Worm (Caenorhabditis elegans) whole organism, mixed stage, embryonic: ENCODE data around the gene K10D2.5.

Experiments
- M03D4.4 ChIP-seq: sonication (generic microtip); optimal IDR thresholded peaks from 2 replicates; lab custom pipeline; 2017; ENCODE audit warnings: mild to moderate bottlenecking, missing genetic modification characterization, missing compliant biosample characterization
- bed-3 ChIP-seq: fragments of 200-800 bp; sonication (Bioruptor generic); optimal IDR thresholded peaks from 3 replicates; lab custom pipeline; 2018; ENCODE audit warnings: mild to moderate bottlenecking, missing genetic modification characterization, moderate library complexity, missing compliant biosample characterization
- blmp-1 ChIP-seq: fragments of 150-350 bp; optimal IDR thresholded peaks from 2 replicates; lab custom pipeline; 2014; ENCODE audit warnings: missing biosample characterization, missing genetic modification characterization
- ceh-39 ChIP-seq: fragments of 150-350 bp; optimal IDR thresholded peaks from 2 replicates; lab custom pipeline; 2014; ENCODE audit warnings: missing biosample characterization, missing genetic modification characterization
- ceh-43 ChIP-seq: fragments of 200-800 bp; sonication (Bioruptor generic); optimal IDR thresholded peaks from 2 replicates; lab custom pipeline; 2018; ENCODE audit warnings: mild to moderate bottlenecking, missing genetic modification characterization, moderate library complexity, missing compliant biosample characterization
- ceh-83 ChIP-seq: fragments of 200-800 bp; sonication (Bioruptor generic); optimal IDR thresholded peaks from 2 replicates; lab custom pipeline; 2018; ENCODE audit warnings: mild to moderate bottlenecking, missing genetic modification characterization, missing compliant biosample characterization
- ces-1 ChIP-seq: fragments of 150-350 bp; optimal IDR thresholded peaks from 2 replicates; lab custom pipeline; 2014; ENCODE audit warnings: missing biosample characterization, missing genetic modification reagents, missing genetic modification characterization
- cnd-1 ChIP-seq: fragments of 200-800 bp; sonication (Bioruptor generic); optimal IDR thresholded peaks from 2 replicates; lab custom pipeline; 2018; ENCODE audit warnings: mild to moderate bottlenecking, missing genetic modification characterization, missing compliant biosample characterization
- drap-1 ChIP-seq: fragments of 200-800 bp; sonication (Bioruptor generic); optimal IDR thresholded peaks from 3 replicates; lab custom pipeline; 2018; ENCODE audit warnings: mild to moderate bottlenecking, missing genetic modification characterization, missing compliant biosample characterization
- elt-1 ChIP-seq: sonication (generic microtip); optimal IDR thresholded peaks from 2 replicates; lab custom pipeline; 2017; ENCODE audit warnings: missing genetic modification characterization, mild to moderate bottlenecking, missing compliant biosample characterization, antibody characterized with exemption, moderate library complexity, borderline replicate concordance; ENCODE audit not compliant: insufficient read depth
- elt-3 ChIP-seq: fragments of 150-350 bp; optimal IDR thresholded peaks from 2 replicates; lab custom pipeline; 2014; ENCODE audit warnings: missing biosample characterization, missing genetic modification characterization
- flh-1 ChIP-seq: fragments of 200-800 bp; sonication (Bioruptor generic); optimal IDR thresholded peaks from 2 replicates; lab custom pipeline; 2018; ENCODE audit warnings: mild to moderate bottlenecking, missing genetic modification characterization, moderate library complexity, missing compliant biosample characterization
- ham-2 ChIP-seq: fragments of 200-800 bp; sonication (Bioruptor generic); optimal IDR thresholded peaks from 2 replicates; lab custom pipeline; 2018; ENCODE audit warnings: mild to moderate bottlenecking, missing genetic modification characterization, missing compliant biosample characterization
- hlh-1 ChIP-seq: fragments of 150-350 bp; optimal IDR thresholded peaks from 2 replicates; lab custom pipeline; 2014; ENCODE audit warnings: missing biosample characterization, missing genetic modification reagents, missing genetic modification characterization
- lin-13 ChIP-seq: fragments of 150-350 bp; optimal IDR thresholded peaks from 2 replicates; lab custom pipeline; 2014; ENCODE audit warnings: missing biosample characterization, missing genetic modification characterization
- lin-32 ChIP-seq: fragments of 200-800 bp; sonication (Bioruptor generic); optimal IDR thresholded peaks from 2 replicates; lab custom pipeline; 2018; ENCODE audit warnings: mild to moderate bottlenecking, missing genetic modification characterization, missing compliant biosample characterization
- mab-5 ChIP-seq: fragments of 150-350 bp; optimal IDR thresholded peaks from 2 replicates; lab custom pipeline; 2014; ENCODE audit warnings: missing biosample characterization, missing genetic modification characterization
- mep-1 ChIP-seq: fragments of 150-350 bp; optimal IDR thresholded peaks from 2 replicates; lab custom pipeline; 2017; ENCODE audit warnings: missing biosample characterization, missing genetic modification reagents, missing genetic modification characterization, inconsistent platforms
- mls-2 ChIP-seq: sonication (generic microtip); optimal IDR thresholded peaks from 2 replicates; lab custom pipeline; 2016; ENCODE audit warnings: mild to moderate bottlenecking, missing genetic modification characterization, moderate library complexity, missing compliant biosample characterization
- nhr-12 ChIP-seq: fragments of 150-350 bp; optimal IDR thresholded peaks from 2 replicates; lab custom pipeline; 2014; ENCODE audit warnings: missing biosample characterization, missing genetic modification characterization
- nhr-2 ChIP-seq: fragments of 150-350 bp; optimal IDR thresholded peaks from 2 replicates; lab custom pipeline; 2014; ENCODE audit warnings: missing biosample characterization, missing genetic modification characterization
- nhr-237 ChIP-seq: fragments of 150-350 bp; optimal IDR thresholded peaks from 2 replicates; lab custom pipeline; 2014; ENCODE audit warnings: missing biosample characterization, missing genetic modification characterization
- nhr-28 ChIP-seq: fragments of 150-350 bp; optimal IDR thresholded peaks from 2 replicates; lab custom pipeline; 2014; ENCODE audit warnings: missing biosample characterization, missing genetic modification characterization
- nhr-76 ChIP-seq: sonication (generic microtip); optimal IDR thresholded peaks from 2 replicates; lab custom pipeline; 2017; ENCODE audit warnings: missing biosample characterization, missing genetic modification characterization
- pha-4 ChIP-seq: fragments of 150-350 bp; optimal IDR thresholded peaks from 2 replicates; lab custom pipeline; 2018; ENCODE audit warnings: missing biosample characterization, missing genetic modification reagents, missing genetic modification characterization
- sem-2 ChIP-seq: fragments of 200-800 bp; sonication (Bioruptor generic); optimal IDR thresholded peaks from 2 replicates; lab custom pipeline; 2018; ENCODE audit warnings: mild to moderate bottlenecking, missing genetic modification characterization, missing compliant biosample characterization
- snpc-4 ChIP-seq: fragments of 150-350 bp; optimal IDR thresholded peaks from 2 replicates; lab custom pipeline; 2014; ENCODE audit warnings: missing biosample characterization, missing genetic modification characterization
- sptf-1 ChIP-seq: sonication (generic microtip); optimal IDR thresholded peaks from 2 replicates; lab custom pipeline; 2017; ENCODE audit warnings: mild to moderate bottlenecking, missing genetic modification characterization, moderate library complexity, missing compliant biosample characterization
- tbx-8 ChIP-seq: fragments of 200-800 bp; sonication (Bioruptor generic); optimal IDR thresholded peaks from 2 replicates; lab custom pipeline; 2018; ENCODE audit warnings: mild to moderate bottlenecking, missing genetic modification characterization, moderate library complexity, missing compliant biosample characterization
- unc-120 ChIP-seq: sonication (generic microtip); optimal IDR thresholded peaks from 2 replicates; lab custom pipeline; 2017; ENCODE audit warnings: missing genetic modification characterization, missing compliant biosample characterization; ENCODE audit not compliant: poor library complexity, severe bottlenecking
- unc-62 ChIP-seq: fragments of 150-350 bp; optimal IDR thresholded peaks from 2 replicates; lab custom pipeline; 2014; ENCODE audit warnings: missing biosample characterization, missing genetic modification reagents, missing genetic modification characterization
- ztf-11 ChIP-seq: fragments of 150-350 bp; optimal IDR thresholded peaks from 2 replicates; lab custom pipeline; 2014; ENCODE audit warnings: missing biosample characterization, missing genetic modification characterization

The K10D2.5 gene

DNA sequence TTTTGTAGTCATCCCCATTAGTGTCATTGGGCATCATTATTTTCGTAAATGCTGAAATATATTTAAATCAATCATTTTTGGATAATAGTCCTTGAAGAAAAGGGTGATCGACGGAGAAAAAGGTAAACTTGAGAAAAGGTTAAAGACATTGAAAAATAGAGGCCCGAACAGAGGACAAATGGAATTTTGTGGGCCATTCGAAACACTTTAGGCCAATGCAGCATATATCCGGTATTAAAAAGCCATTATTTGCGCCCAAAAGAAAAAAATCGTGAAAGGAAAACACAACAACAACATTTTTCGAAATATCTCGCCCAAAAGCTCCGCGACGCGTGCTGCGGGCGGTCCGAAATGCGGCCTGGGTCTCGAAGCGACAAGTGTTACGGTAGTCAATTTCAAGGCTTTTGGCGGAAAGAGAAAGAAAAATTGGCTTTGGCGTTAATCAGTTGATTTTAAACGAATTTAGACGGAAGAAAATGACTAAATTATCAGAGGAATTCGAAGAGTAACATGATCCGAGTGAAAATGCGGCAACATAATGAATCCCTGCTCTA lies 34.4 kb downstream of the K10D2.5 start, which contains the start of gene morc-1:
TSS of gene morc-1 (minus strand) at position 51 of the 554 bp plus-strand sequence.
- TF ChIP-seq elt-3 (tag; lab: Kevin White, UChicago), result no peak
- no peak for TF ChIP-seq M03D4.4 (tag; lab: Kevin White, UChicago)
- TF ChIP-seq cnd-1 (tag; lab: Kevin White, UChicago), result no peak
- no peak for TF ChIP-seq mab-5 (tag; lab: Kevin White, UChicago)

DNA sequence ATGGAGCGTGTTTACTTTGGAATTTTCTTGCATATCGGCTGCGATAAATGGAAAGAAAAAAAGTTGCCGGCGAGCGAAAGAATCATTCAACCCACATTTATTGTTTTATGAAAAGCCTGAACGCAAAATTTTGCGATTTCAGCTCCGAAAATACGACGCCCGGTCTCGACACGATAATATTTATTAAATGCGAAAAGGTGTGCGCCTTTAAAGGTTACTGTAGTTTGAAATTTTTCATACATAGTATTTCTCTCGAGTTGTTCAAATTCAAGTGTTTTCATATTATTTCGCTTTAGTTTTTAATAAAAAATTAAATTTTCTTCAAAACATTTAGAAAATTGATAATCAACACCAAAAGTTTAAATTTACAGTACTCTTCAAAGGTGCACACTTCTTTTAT lies 36.5 kb downstream of the K10D2.5 start, which contains the start of gene syx-16:
TSS of gene syx-16 (minus strand) at position 118 of the 400 bp plus-strand sequence.
- no peak for TF ChIP-seq tbx-8 (GFP tag; lab: Kevin White, UChicago)
- no peak for TF ChIP-seq cnd-1 (tag; lab: Kevin White, UChicago)
- no peak for TF ChIP-seq elt-3 (tag; lab: Kevin White, UChicago)
- TF ChIP-seq ceh-39 (tag; lab: Kevin White, UChicago), result no peak
- TF ChIP-seq ceh-43 (GFP tag; lab: Kevin White, UChicago), result no peak
- no peak for TF ChIP-seq ztf-11 (tag; lab: Kevin White, UChicago)
- no peak for TF ChIP-seq nhr-237 (tag; lab: Kevin White, UChicago)
- no peak for TF ChIP-seq lin-13 (tag; lab: Kevin White, UChicago)
- no peak for TF ChIP-seq unc-62 (GFP tag; lab: Kevin White, UChicago)
- no peak for TF ChIP-seq ces-1 (GFP tag; lab: Kevin White, UChicago)
- TF ChIP-seq snpc-4 (tag; lab: Kevin White, UChicago), result no peak
- no peak for TF ChIP-seq nhr-2 (tag; lab: Kevin White, UChicago)
- TF ChIP-seq flh-1 (GFP tag; lab: Kevin White, UChicago), result no peak
- TF ChIP-seq bed-3, result no peak
- no peak for TF ChIP-seq nhr-12 (tag; lab: Kevin White, UChicago)
- TF ChIP-seq blmp-1 (tag; lab: Kevin White, UChicago), result no peak
- no peak for TF ChIP-seq unc-120 (tag; lab: Kevin White, UChicago)
- TF ChIP-seq drap-1 (GFP tag; lab: Kevin White, UChicago), result no peak
- no peak for TF ChIP-seq nhr-76 (tag; lab: Kevin White, UChicago)
- TF ChIP-seq, all 35 proteins: peak for 0

ce11 chrIII:5210269-5210668 lies 37.7 kb downstream of the K10D2.5 start:
- TF ChIP-seq mab-5 (tag; lab: Kevin White, UChicago) (peak; percentile 53), elt-1 (tag; lab: Kevin White, UChicago) (no peak), snpc-4 (tag; lab: Kevin White, UChicago) (no peak), drap-1 (GFP tag; lab: Kevin White, UChicago) (no peak), lin-13 (tag; lab: Kevin White, UChicago) (no peak), nhr-28 (tag; lab: Kevin White, UChicago) (no peak), blmp-1 (tag; lab: Kevin White, UChicago) (no peak), cnd-1 (tag; lab: Kevin White, UChicago) (no peak), unc-62 (GFP tag; lab: Kevin White, UChicago) (peak; percentile 25), bed-3 (no peak), nhr-2 (tag; lab: Kevin White, UChicago) (no peak), mls-2 (tag; lab: Kevin White, UChicago) (no peak)

ce11 chrIII:5211137-5211648 lies 38.7 kb downstream of the K10D2.5 start:
- TF ChIP-seq mep-1 (tag; lab: Kevin White, UChicago) (peak; percentile 0), tbx-8 (GFP tag; lab: Kevin White, UChicago) (peak; percentile 7), unc-120 (tag; lab: Kevin White, UChicago) (peak; percentile 46), cnd-1 (tag; lab: Kevin White, UChicago) (peak; percentile 85), nhr-2 (tag; lab: Kevin White, UChicago) (peak; percentile 46), ceh-83 (GFP tag; lab: Kevin White, UChicago) (peak; percentile 88), ham-2 (GFP tag; lab: Kevin White, UChicago) (peak; percentile 75), flh-1 (GFP tag; lab: Kevin White, UChicago) (peak; percentile 45), nhr-12 (tag; lab: Kevin White, UChicago) (peak; percentile 15), sptf-1 (tag; lab: Kevin White, UChicago) (peak; percentile 85), bed-3 (peak; percentile 58), ceh-43 (GFP tag; lab: Kevin White, UChicago) (peak; percentile 60)

DNA sequence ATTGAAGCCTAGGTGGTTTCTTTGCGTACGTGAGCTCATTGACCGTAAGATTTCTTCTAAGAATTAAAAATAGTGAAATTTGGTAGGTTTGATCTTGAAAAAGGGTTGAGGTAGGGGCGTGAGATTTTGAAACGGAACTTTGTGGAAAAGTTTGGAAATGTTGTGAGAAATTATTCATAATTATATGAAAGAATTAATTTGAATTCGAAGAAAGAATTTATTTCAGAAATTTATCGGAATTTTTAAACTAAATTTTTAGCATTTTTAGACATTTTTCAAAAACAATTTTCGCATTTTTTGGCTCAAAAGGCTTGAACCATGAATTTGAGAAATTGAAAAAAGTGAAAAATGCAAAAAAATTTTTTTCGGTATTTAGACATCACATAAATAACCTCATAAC lies 41.6 kb downstream of the K10D2.5 start:
- TF ChIP-seq nhr-237 (tag; lab: Kevin White, UChicago) (no peak), pha-4 (tag; lab: Kevin White, UChicago) (no peak), ces-1 (GFP tag; lab: Kevin White, UChicago) (no peak), lin-32 (GFP tag; lab: Kevin White, UChicago) (no peak), nhr-2 (tag; lab: Kevin White, UChicago) (no peak), sem-2 (GFP tag; lab: Kevin White, UChicago) (no peak), unc-62 (GFP tag; lab: Kevin White, UChicago) (no peak), elt-1 (tag; lab: Kevin White, UChicago) (no peak), nhr-12 (tag; lab: Kevin White, UChicago) (no peak), M03D4.4 (tag; lab: Kevin White, UChicago) (no peak), mls-2 (tag; lab: Kevin White, UChicago) (no peak), hlh-1 (no peak), blmp-1 (tag; lab: Kevin White, UChicago) (no peak), lin-13 (tag; lab: Kevin White, UChicago) (no peak), unc-120 (tag; lab: Kevin White, UChicago) (no peak), ztf-11 (tag; lab: Kevin White, UChicago) (no peak), bed-3 (no peak), tbx-8 (GFP tag; lab: Kevin White, UChicago) (no peak), flh-1 (GFP tag; lab: Kevin White, UChicago) (no peak)
- TF ChIP-seq, all 35 proteins: peak for 0
